Worm (Caenorhabditis elegans) whole organism, late embryonic: Measurements from ENCODE around the gene wrt-10.

Experiments
- nhr-11 ChIP-seq: fragments of 150-350 bp; optimal IDR thresholded peaks from 2 replicates; lab custom pipeline; 2014; ENCODE audit warnings: missing biosample characterization, missing genetic modification characterization
- pqm-1 ChIP-seq: sonication (generic microtip); optimal IDR thresholded peaks from 2 replicates; lab custom pipeline; 2016; ENCODE audit warnings: missing genetic modification characterization, missing compliant biosample characterization
- unc-3 ChIP-seq, 2 experiments: fragments of 200-800 bp in 1 of 2; sonication (Bioruptor generic) in 1 of 2; sonication (generic microtip) in 1 of 2; conservative IDR thresholded peaks in 1 of 2; optimal IDR thresholded peaks in 1 of 2; 2 replicates each; pipeline versions ENCODE4 v1.3.6 to Lab custom; 2016 to 2022; ENCODE audit warnings: missing compliant biosample characterization in 2 of 2, missing genetic modification characterization in 2 of 2, missing genetic modification reagents in 1 of 2

ce11 chrII:7523281-7523680, 11.1 kb downstream of the wrt-10 start, which contains the start of gene ZK1290.15:
- TF ChIP-seq unc-3 (GFP tag; conservative IDR thresholded peaks at IDR 0.05; lab: Robert Waterston, UW) (no peak), unc-3 (tag; optimal IDR thresholded peaks at IDR 0.05; lab: Kevin White, UChicago) (no peak), pqm-1 (no peak), nhr-11 (tag; lab: Kevin White, UChicago) (no peak)
